Fruit fly (Drosophila melanogaster) S2 (cell line): ENCODE data around the gene siz.

Experiments used
- CG8478 ChIP-seq: fragments of >200 bp; optimal IDR thresholded peaks from 2 replicates; lab custom pipeline; 2018
- CTCF ChIP-seq, 2 experiments: fragments of >200 bp; optimal IDR thresholded peaks; 2 replicates each; lab custom pipeline; 2018

DNA sequence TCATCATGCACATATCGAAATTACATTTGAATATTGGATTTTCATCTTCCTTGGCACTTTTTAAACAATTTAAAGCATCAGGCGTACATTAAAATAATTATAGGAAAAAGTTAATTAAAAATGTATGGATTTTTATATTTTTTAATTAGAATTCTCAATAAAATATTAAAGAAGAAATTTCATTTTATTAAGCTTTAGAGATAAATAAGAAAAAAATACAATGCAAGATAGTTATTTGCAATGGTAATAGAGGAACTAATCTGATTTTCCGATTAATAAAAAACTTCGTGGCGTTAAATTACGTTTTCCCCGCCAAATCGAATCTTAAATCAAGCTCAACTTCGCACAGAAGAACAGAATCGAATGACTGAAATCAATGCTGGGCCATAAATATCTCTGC, 87.0 kb downstream of the siz start, which contains the start of gene CG43938:
- TF ChIP-seq CG8478 (lab: Kevin White, UChicago) (no peak), CTCF (optimal IDR thresholded peaks at IDR 0.05; lab: Kevin White, UChicago) (no peak)
